Fruit fly (Drosophila melanogaster) whole organism, embryonic: ENCODE results near the gene CG42329.

Experiments used
- B-H2 ChIP-seq: fragments of 200-800 bp; sonication (Bioruptor generic); optimal IDR thresholded peaks from 2 replicates; lab custom pipeline; 2018; ENCODE audit warnings: missing biosample characterization, mild to moderate bottlenecking, missing genetic modification characterization
- Blimp-1 ChIP-seq: fragments of 200-800 bp; sonication (Bioruptor generic); optimal IDR thresholded peaks from 3 replicates; lab custom pipeline; 2018; ENCODE audit warnings: missing biosample characterization, missing genetic modification characterization, mild to moderate bottlenecking, moderate library complexity, missing genetic modification reagents
- CG10209 ChIP-seq: fragments of 200-800 bp; sonication (Bioruptor generic); optimal IDR thresholded peaks from 3 replicates; lab custom pipeline; 2017; ENCODE audit warnings: missing biosample characterization, mild to moderate bottlenecking, missing genetic modification characterization, missing genetic modification reagents
- CG10274 ChIP-seq: fragments of 200-800 bp; sonication (Bioruptor generic); optimal IDR thresholded peaks from 3 replicates; lab custom pipeline; 2017; ENCODE audit warnings: missing biosample characterization, mild to moderate bottlenecking, missing genetic modification characterization
- CG10462 ChIP-seq: fragments of 200-800 bp; sonication (Bioruptor generic); optimal IDR thresholded peaks from 2 replicates; lab custom pipeline; 2016; ENCODE audit warnings: missing biosample characterization, missing genetic modification characterization
- CG12071 ChIP-seq: fragments of 200-800 bp; sonication (Bioruptor generic); optimal IDR thresholded peaks from 3 replicates; lab custom pipeline; 2018; ENCODE audit warnings: missing biosample characterization, mild to moderate bottlenecking, missing genetic modification characterization
- CG12104 ChIP-seq: fragments of 200-800 bp; sonication (Bioruptor generic); optimal IDR thresholded peaks from 3 replicates; lab custom pipeline; 2016; ENCODE audit warnings: missing biosample characterization, missing genetic modification characterization
- CG12236 ChIP-seq: fragments of 200-800 bp; sonication (Bioruptor generic); optimal IDR thresholded peaks from 2 replicates; lab custom pipeline; 2016; ENCODE audit warnings: missing biosample characterization, missing genetic modification characterization
- CG13123 ChIP-seq: fragments of 200-800 bp; sonication (Bioruptor generic); optimal IDR thresholded peaks from 2 replicates; lab custom pipeline; 2016; ENCODE audit warnings: missing biosample characterization, missing genetic modification characterization
- CG15073 ChIP-seq: fragments of 200-800 bp; sonication (Bioruptor generic); optimal IDR thresholded peaks from 2 replicates; lab custom pipeline; 2016; ENCODE audit warnings: missing biosample characterization, missing genetic modification characterization
- CG17361 ChIP-seq: fragments of 200-800 bp; sonication (Bioruptor generic); IDR thresholded peaks from 3 replicates; pipeline ENCODE4 v1.3.6; 2022; ENCODE audit warnings: missing biosample characterization, missing genetic modification characterization
- CG2116 ChIP-seq: fragments of 200-800 bp; sonication (Bioruptor generic); optimal IDR thresholded peaks from 3 replicates; lab custom pipeline; 2018; ENCODE audit warnings: missing biosample characterization, mild to moderate bottlenecking, missing genetic modification characterization
- CG32532 ChIP-seq: fragments of 200-800 bp; sonication (Bioruptor generic); IDR thresholded peaks from 2 replicates; pipeline ENCODE4 v1.3.6; 2022; ENCODE audit warnings: missing biosample characterization, missing genetic modification characterization
- CG32772 ChIP-seq: fragments of 200-800 bp; sonication (Bioruptor generic); IDR thresholded peaks from 2 replicates; pipeline ENCODE4 v1.3.6; 2022; ENCODE audit warnings: missing biosample characterization, missing genetic modification characterization
- CG42726 ChIP-seq: fragments of 200-800 bp; sonication (Bioruptor generic); IDR thresholded peaks from 2 replicates; pipeline ENCODE4 v1.3.6; 2022; ENCODE audit warnings: missing biosample characterization, missing genetic modification characterization; ENCODE audit not compliant: partially characterized antibody
- Doc3 ChIP-seq: fragments of 200-800 bp; sonication (Bioruptor generic); IDR thresholded peaks from 3 replicates; pipeline ENCODE4 v1.3.6; 2022; ENCODE audit warnings: missing biosample characterization, missing genetic modification characterization; ENCODE audit not compliant: partially characterized antibody
- Ets65A ChIP-seq: fragments of 200-800 bp; sonication (Bioruptor generic); peaks from one replicate; lab custom pipeline; 2016; ENCODE audit warnings: missing biosample characterization, missing genetic modification characterization
- GATAe ChIP-seq: fragments of 200-800 bp; sonication (Bioruptor generic); conservative IDR thresholded peaks from 2 replicates; pipeline ENCODE4 v1.3.6; 2022; ENCODE audit warnings: missing biosample characterization, missing genetic modification characterization
- H2.0 ChIP-seq: fragments of 200-800 bp; sonication (Bioruptor generic); IDR thresholded peaks from 2 replicates; pipeline ENCODE4 v1.3.6; 2022; ENCODE audit warnings: missing biosample characterization, missing genetic modification characterization
- Hr39 ChIP-seq: fragments of >200 bp; optimal IDR thresholded peaks from 2 replicates; lab custom pipeline; 2017
- Hr51 ChIP-seq, 2 experiments: fragments of 200-800 bp; sonication (Bioruptor generic); optimal IDR thresholded peaks; 2 replicates in 1 of 2; 3 replicates in 1 of 2; lab custom pipeline; 2016 to 2018; ENCODE audit warnings: missing biosample characterization in 2 of 2, missing genetic modification characterization in 2 of 2, mild to moderate bottlenecking in 1 of 2, moderate library complexity in 1 of 2
- MBD-R2 ChIP-seq: fragments of 200-800 bp; sonication (Bioruptor generic); IDR thresholded peaks from 2 replicates; pipeline ENCODE4 v1.3.6; 2022; ENCODE audit warnings: missing biosample characterization, missing genetic modification characterization
- Neu2 ChIP-seq: fragments of 200-800 bp; sonication (Bioruptor generic); optimal IDR thresholded peaks from 3 replicates; lab custom pipeline; 2016; ENCODE audit warnings: missing biosample characterization, missing genetic modification characterization, borderline replicate concordance
- Oaz ChIP-seq: fragments of 200-800 bp; sonication (Bioruptor generic); IDR thresholded peaks from 2 replicates; pipeline ENCODE4 v1.3.6; 2022; ENCODE audit warnings: missing biosample characterization, missing genetic modification characterization
- Tbp ChIP-seq: fragments of >200 bp; optimal IDR thresholded peaks from 2 replicates; lab custom pipeline; 2018; ENCODE audit warnings: missing biosample characterization, missing genetic modification characterization
- ase ChIP-seq: fragments of 200-800 bp; sonication (Bioruptor generic); IDR thresholded peaks from 3 replicates; pipeline ENCODE4 v1.3.6; 2022; ENCODE audit warnings: missing biosample characterization, missing genetic modification characterization
- bigmax ChIP-seq: fragments of 200-800 bp; sonication (Bioruptor generic); optimal IDR thresholded peaks from 2 replicates; lab custom pipeline; 2018; ENCODE audit warnings: missing biosample characterization, mild to moderate bottlenecking, missing genetic modification characterization
- ci ChIP-seq: fragments of 200-800 bp; sonication (Bioruptor generic); IDR thresholded peaks from 3 replicates; pipeline ENCODE4 v1.3.6; 2022; ENCODE audit warnings: missing biosample characterization, missing genetic modification characterization
- cwo ChIP-seq: fragments of 200-800 bp; sonication (Bioruptor generic); optimal IDR thresholded peaks from 3 replicates; lab custom pipeline; 2017; ENCODE audit warnings: missing biosample characterization, missing genetic modification characterization, mild to moderate bottlenecking, moderate library complexity, missing genetic modification reagents
- dm ChIP-seq: fragments of 200-800 bp; sonication (Bioruptor generic); optimal IDR thresholded peaks from 3 replicates; lab custom pipeline; 2016; ENCODE audit warnings: missing biosample characterization, missing genetic modification characterization
- ewg ChIP-seq: fragments of 200-800 bp; sonication (Bioruptor generic); optimal IDR thresholded peaks from 3 replicates; lab custom pipeline; 2017; ENCODE audit warnings: mild to moderate bottlenecking, missing biosample characterization, missing genetic modification reagents, missing genetic modification characterization
- exex ChIP-seq: fragments of 200-800 bp; sonication (Bioruptor generic); optimal IDR thresholded peaks from 4 replicates; lab custom pipeline; 2018; ENCODE audit warnings: missing biosample characterization, mild to moderate bottlenecking, missing genetic modification characterization, moderate library complexity
- grau ChIP-seq: fragments of 200-800 bp; optimal IDR thresholded peaks from 3 replicates; lab custom pipeline; 2019; ENCODE audit warnings: missing biosample characterization, mild to moderate bottlenecking, missing genetic modification characterization, moderate library complexity
- insv ChIP-seq, 2 experiments: fragments of 200-800 bp; sonication (Bioruptor generic); optimal IDR thresholded peaks; 3 replicates each; lab custom pipeline; 2016 to 2018; ENCODE audit warnings: missing biosample characterization in 2 of 2, missing genetic modification characterization in 2 of 2
- kah ChIP-seq: fragments of 200-800 bp; sonication (Bioruptor generic); optimal IDR thresholded peaks from 2 replicates; lab custom pipeline; 2018; ENCODE audit warnings: missing biosample characterization, mild to moderate bottlenecking, missing genetic modification characterization
- ken ChIP-seq: fragments of 200-800 bp; sonication (Bioruptor generic); IDR thresholded peaks from 3 replicates; pipeline ENCODE4 v1.3.6; 2022; ENCODE audit warnings: missing biosample characterization, missing genetic modification characterization
- lov ChIP-seq, 2 experiments: fragments of 200-800 bp in 1 of 2; fragments of >200 bp in 1 of 2; sonication (Bioruptor generic) in 1 of 2; IDR thresholded peaks in 1 of 2; optimal IDR thresholded peaks in 1 of 2; 2 replicates in 1 of 2; 3 replicates in 1 of 2; pipeline versions ENCODE4 v1.3.6 to Lab custom; 2017 to 2022; ENCODE audit warnings: missing biosample characterization in 1 of 2, missing genetic modification characterization in 1 of 2
- luna ChIP-seq: fragments of 200-800 bp; sonication (Bioruptor generic); optimal IDR thresholded peaks from 2 replicates; lab custom pipeline; 2016; ENCODE audit warnings: missing biosample characterization, missing genetic modification characterization
- mirr ChIP-seq: fragments of 200-800 bp; sonication (Bioruptor generic); optimal IDR thresholded peaks from 3 replicates; lab custom pipeline; 2018; ENCODE audit warnings: missing biosample characterization, mild to moderate bottlenecking, missing genetic modification characterization
- nerfin-2 ChIP-seq: fragments of 200-800 bp; sonication (Bioruptor generic); IDR thresholded peaks from 2 replicates; pipeline ENCODE4 v1.3.6; 2022; ENCODE audit warnings: missing biosample characterization, missing genetic modification characterization; ENCODE audit not compliant: partially characterized antibody
- salm ChIP-seq: fragments of 200-800 bp; sonication (Bioruptor generic); optimal IDR thresholded peaks from 2 replicates; lab custom pipeline; 2018; ENCODE audit warnings: missing biosample characterization, mild to moderate bottlenecking, missing genetic modification characterization
- slbo ChIP-seq: fragments of 200-800 bp; sonication (Bioruptor generic); IDR thresholded peaks from 2 replicates; pipeline ENCODE4 v1.3.6; 2022; ENCODE audit warnings: missing biosample characterization, missing genetic modification characterization
- slou ChIP-seq: fragments of 200-800 bp; sonication (Bioruptor generic); optimal IDR thresholded peaks from 3 replicates; lab custom pipeline; 2016; ENCODE audit warnings: missing biosample characterization, missing genetic modification characterization
- sug ChIP-seq: fragments of 200-800 bp; optimal IDR thresholded peaks from 2 replicates; lab custom pipeline; 2019; ENCODE audit warnings: missing biosample characterization, mild to moderate bottlenecking, missing genetic modification characterization, moderate library complexity

Gene CG42329

dm6 chr2L:1185642-1186497 lies 33.2 kb upstream of the CG42329 start, which contains the start of gene CG5001 (continued):
- peak; percentile 82 for TF ChIP-seq CG32772 (GFP tag; lab: Robert Waterston, UW)
- peak; percentile 63; the same call in 1 of the 3 replicates for TF ChIP-seq ken (GFP tag; lab: Robert Waterston, UW)

- TF ChIP-seq luna (GFP tag; lab: Kevin White, UChicago) (no peak), kah (GFP tag; lab: Kevin White, UChicago) (no peak), dm (GFP tag; lab: Kevin White, UChicago) (no peak), ase (GFP tag; lab: Robert Waterston, UW) (no peak), CG10462 (no peak), cwo (no peak), Neu2 (GFP tag; lab: Kevin White, UChicago) (no peak), sug (tag; lab: Kevin White, UChicago) (peak; percentile 15), Hr39 (lab: Kevin White, UChicago) (peak; percentile 35)
Observed at dm6 chr2L:1199166-1199565, 19.9 kb upstream of the CG42329 start, which contains the start of the genes CG5139 and CG43348. CG5139 (minus strand) TSS chr2L:1199266. CG43348 (plus strand) TSS chr2L:1199412.

dm6 chr2L:1199912-1200721 lies 19.0 kb upstream of the CG42329 start, which contains the start of the genes CG43349 and CG5011:
CG43349 (plus strand) TSS chr2L:1200205.
CG5011 (plus strand) TSS chr2L:1200671.
- TF ChIP-seq ewg (GFP tag; lab: Kevin White, UChicago) (no peak), Oaz (GFP tag; lab: Robert Waterston, UW) (no peak), CG42726 (GFP tag; lab: Robert Waterston, UW) (no peak), CG12071 (GFP tag; lab: Kevin White, UChicago) (no peak), slou (no peak), CG15073 (GFP tag; lab: Kevin White, UChicago) (no peak), CG2116 (GFP tag; lab: Kevin White, UChicago) (no peak), mirr (GFP tag; lab: Kevin White, UChicago) (peak; percentile 26), slbo (0 out of 2 replicates have a peak, but pooled peaks have one; percentile 19), CG12104 (GFP tag; lab: Kevin White, UChicago) (no peak), grau (tag; lab: Kevin White, UChicago) (no peak), CG10274 (no peak), CG13123 (no peak), Hr51 (GFP tag; optimal IDR thresholded peaks at IDR 0.05; lab: Kevin White, UChicago) (no peak), Tbp (no peak), insv (GFP tag; optimal IDR thresholded peaks at IDR 0.05; lab: Kevin White, UChicago) (no peak), CG10209 (GFP tag; lab: Kevin White, UChicago) (no peak), CG32532 (GFP tag; lab: Robert Waterston, UW) (peak; percentile 17; the same call in 1 of the 2 replicates), MBD-R2 (GFP tag; lab: Robert Waterston, UW) (no peak), Doc3 (GFP tag; lab: Robert Waterston, UW) (no peak), salm (tag; lab: Kevin White, UChicago) (no peak), CG17361 (GFP tag; lab: Robert Waterston, UW) (no peak), B-H2 (no peak), CG12236 (GFP tag; lab: Kevin White, UChicago) (no peak), GATAe (GFP tag; lab: Robert Waterston, UW) (peak; percentile 43; the same call in 1 of the 2 replicates), nerfin-2 (GFP tag; lab: Robert Waterston, UW) (no peak), exex (tag; lab: Kevin White, UChicago) (peak; percentile 54), lov (optimal IDR thresholded peaks at IDR 0.05; lab: Kevin White, UChicago) (no peak), lov (GFP tag; IDR thresholded peaks at IDR 0.05; lab: Robert Waterston, UW) (no peak), Ets65A (GFP tag; lab: Kevin White, UChicago) (peak; percentile 42), Blimp-1 (GFP tag; lab: Kevin White, UChicago) (no peak), bigmax (no peak), H2.0 (no peak), ci (GFP tag; lab: Robert Waterston, UW) (no peak)
